Worm (Caenorhabditis elegans) whole organism, late embryonic: Measurements from ENCODE around the gene spe-27.

Experiments used
- fkh-6 ChIP-seq: sonication (generic microtip); optimal IDR thresholded peaks from 2 replicates; lab custom pipeline; 2016; ENCODE audit warnings: missing genetic modification characterization, missing compliant biosample characterization
- hlh-6 ChIP-seq: sonication (generic microtip); optimal IDR thresholded peaks from 2 replicates; lab custom pipeline; 2016; ENCODE audit warnings: missing genotype, missing genetic modification characterization, missing compliant biosample characterization
- mec-3 ChIP-seq: sonication (generic microtip); optimal IDR thresholded peaks from 2 replicates; lab custom pipeline; 2016; ENCODE audit warnings: borderline replicate concordance, missing genetic modification characterization, missing compliant biosample characterization

DNA sequence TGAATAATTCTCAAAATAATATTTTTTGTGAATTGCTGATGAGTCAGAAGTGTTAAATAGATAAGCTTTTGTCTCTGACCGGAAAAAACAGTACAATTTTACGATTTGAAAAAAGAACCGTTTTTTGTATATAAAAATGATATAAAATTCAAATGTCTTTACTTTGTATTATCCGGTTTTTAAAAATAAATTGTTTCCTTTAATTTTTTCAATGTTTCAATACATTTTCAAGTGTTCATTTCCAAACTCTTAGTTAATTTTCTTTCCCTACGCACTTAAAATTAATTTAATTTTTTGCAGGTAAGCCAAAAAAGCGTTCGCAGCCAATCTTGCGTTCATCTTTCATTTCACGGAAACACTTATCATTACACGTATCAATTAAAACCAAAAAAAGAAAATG is 41.2 kb downstream of the spe-27 start, which contains the start of gene egal-1:
- no peak for TF ChIP-seq hlh-6 (tag; lab: Kevin White, UChicago)
- no peak for TF ChIP-seq mec-3 (tag; lab: Kevin White, UChicago)
- TF ChIP-seq fkh-6 (tag; lab: Kevin White, UChicago): no peak
